Fruit fly (Drosophila melanogaster): ENCODE measurements around the gene CG14230.

DNA sequence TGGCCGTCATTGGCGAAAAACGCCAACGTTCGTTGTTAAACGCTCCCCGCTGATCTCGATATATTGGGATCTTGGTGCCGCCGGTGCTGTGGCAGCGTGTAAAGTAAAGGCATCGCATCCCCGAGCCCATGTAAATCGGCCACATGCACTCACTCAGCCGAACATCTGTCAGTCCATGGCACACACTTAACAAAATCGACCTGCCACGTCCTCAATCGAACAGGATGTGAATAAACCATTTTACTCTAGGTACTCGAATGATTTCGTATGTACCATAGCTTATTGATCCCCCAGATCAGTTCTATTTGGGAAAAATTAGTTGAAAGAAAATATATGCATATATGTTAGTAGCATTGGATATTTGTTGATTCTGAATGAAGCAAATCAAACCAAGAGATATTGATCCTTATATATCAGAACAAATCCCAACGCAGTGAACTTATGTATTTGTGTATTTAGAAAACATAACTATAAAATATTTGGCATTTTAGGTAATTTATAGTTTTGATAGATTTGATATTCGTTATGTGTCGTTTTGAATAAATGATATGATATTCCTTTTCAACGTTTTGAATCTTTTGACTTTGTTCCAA lies 12.4 kb downstream of the CG14230 start:
- TF ChIP-seq Hr96 (GFP tag; optimal IDR thresholded peaks at IDR 0.05), result no peak
- no peak for TF ChIP-seq toe (GFP tag; optimal IDR thresholded peaks at IDR 0.05)
- no peak for TF ChIP-seq kay (GFP tag; ENCODE audit: borderline replicate concordance)
